Worm (Caenorhabditis elegans) whole organism, midembryonic: ENCODE results near the gene W10G11.19.

Source experiments
- T22C8.4 ChIP-seq: fragments of 200-800 bp; sonication (Bioruptor generic); IDR thresholded peaks from 2 replicates; pipeline ENCODE4 v1.3.6; 2022; ENCODE audit warnings: missing genetic modification characterization, missing compliant biosample characterization
- cog-1 ChIP-seq: sonication (generic microtip); optimal IDR thresholded peaks from 2 replicates; lab custom pipeline; 2016; ENCODE audit warnings: missing genetic modification characterization, missing compliant biosample characterization
- flt-1 ChIP-seq: fragments of 200-800 bp; sonication (Bioruptor generic); IDR thresholded peaks from 2 replicates; pipeline ENCODE4 v1.3.6; 2022; ENCODE audit warnings: missing genetic modification characterization, missing compliant biosample characterization
- klf-2 ChIP-seq: fragments of 200-800 bp; sonication (Bioruptor generic); conservative IDR thresholded peaks from 2 replicates; pipeline ENCODE4 v1.3.6; 2022; ENCODE audit warnings: missing genetic modification reagents, missing genetic modification characterization, missing compliant biosample characterization
- med-1 ChIP-seq: sonication (generic microtip); optimal IDR thresholded peaks from 2 replicates; lab custom pipeline; 2017; ENCODE audit warnings: missing genetic modification characterization, mild to moderate bottlenecking, missing compliant biosample characterization, antibody characterized with exemption, missing genetic modification reagents; ENCODE audit not compliant: insufficient read depth
- ref-1 ChIP-seq: fragments of 200-800 bp; sonication (Bioruptor generic); conservative IDR thresholded peaks from 2 replicates; pipeline ENCODE4 v1.3.6; 2022; ENCODE audit warnings: missing genetic modification reagents, missing genetic modification characterization, missing compliant biosample characterization
- tab-1 ChIP-seq: fragments of 200-800 bp; sonication (Bioruptor generic); IDR thresholded peaks from 2 replicates; pipeline ENCODE4 v1.3.6; 2022; ENCODE audit warnings: missing genetic modification characterization, missing compliant biosample characterization
- ztf-23 ChIP-seq: fragments of 200-800 bp; sonication (Bioruptor generic); IDR thresholded peaks from 2 replicates; pipeline ENCODE4 v1.3.6; 2022; ENCODE audit warnings: missing genetic modification reagents, missing genetic modification characterization, missing compliant biosample characterization
- ztf-29 ChIP-seq: fragments of 200-800 bp; sonication (Bioruptor generic); IDR thresholded peaks from 2 replicates; pipeline ENCODE4 v1.3.6; 2022; ENCODE audit warnings: missing genetic modification reagents, missing genetic modification characterization, missing compliant biosample characterization

ce11 chrII:3502520-3503323, 47.7 kb upstream of the W10G11.19 start, which contains the start of the genes col-71 and Y49F6B.2:
- no peak for TF ChIP-seq ztf-29 (GFP tag; lab: Robert Waterston, UW)
- no peak for TF ChIP-seq med-1 (GFP tag; lab: Kevin White, UChicago)
- TF ChIP-seq klf-2 (GFP tag; lab: Robert Waterston, UW): peak; percentile 63; the same call in 1 of the 2 replicates
- TF ChIP-seq flt-1: peak; percentile 60; the same call in 1 of the 2 replicates
- TF ChIP-seq ztf-23 (GFP tag; lab: Robert Waterston, UW): peak; percentile 62; the same call in 1 of the 2 replicates
- peak; percentile 49; the same call in 1 of the 2 replicates for TF ChIP-seq T22C8.4 (GFP tag; lab: Robert Waterston, UW)
- TF ChIP-seq cog-1 (tag; lab: Kevin White, UChicago): peak; percentile 51
- no peak for TF ChIP-seq ref-1 (GFP tag; lab: Robert Waterston, UW)
- TF ChIP-seq tab-1 (GFP tag; lab: Robert Waterston, UW): no peak
